Worm (Caenorhabditis elegans): ENCODE results near the gene gcy-19.

gcy-19 gene

DNA sequence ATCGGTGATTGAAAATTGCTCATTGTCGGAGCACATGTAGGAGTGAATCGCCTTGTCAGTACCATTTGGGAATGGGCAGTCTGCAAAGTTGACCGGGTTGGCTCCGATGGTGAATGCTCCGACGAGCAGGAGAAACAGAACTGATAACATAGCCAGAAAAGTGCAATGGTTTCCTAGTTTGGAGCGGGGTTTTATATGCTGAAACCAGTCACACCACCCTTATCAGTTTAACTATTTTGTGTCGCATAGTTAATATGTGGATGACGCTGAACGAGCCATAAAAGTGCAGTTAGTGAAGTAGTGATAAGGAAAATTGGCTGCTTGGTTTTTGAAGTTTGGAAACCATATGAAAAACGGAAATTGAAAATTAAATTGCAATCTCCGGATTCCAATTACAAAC is 13.3 kb downstream of the gcy-19 start, which contains the start of gene C17F4.7:
Gene C17F4.7 (minus strand): TSS at position 180 of the 400 bp plus-strand sequence.
- TF ChIP-seq fkh-10 (GFP tag; optimal IDR thresholded peaks at IDR 0.05) (no peak), hlh-8 (tag; optimal IDR thresholded peaks at IDR 0.05) (no peak), ceh-34 (tag; optimal IDR thresholded peaks at IDR 0.05) (no peak), tbx-2 (tag; optimal IDR thresholded peaks at IDR 0.05) (no peak), unc-42 (tag; optimal IDR thresholded peaks at IDR 0.05) (no peak), ceh-45 (GFP tag; IDR thresholded peaks at IDR 0.05) (no peak), pag-3 (tag; optimal IDR thresholded peaks at IDR 0.05; ENCODE audit: borderline replicate concordance) (no peak), ama-1 (optimal IDR thresholded peaks at IDR 0.05) (no peak), eyg-1 (tag; optimal IDR thresholded peaks at IDR 0.05) (no peak), tbx-7 (tag; optimal IDR thresholded peaks at IDR 0.05) (no peak), madf-2 (tag; optimal IDR thresholded peaks at IDR 0.05) (no peak), ztf-16 (tag; optimal IDR thresholded peaks at IDR 0.05) (no peak), pqm-1 (tag; optimal IDR thresholded peaks at IDR 0.05) (no peak)

DNA sequence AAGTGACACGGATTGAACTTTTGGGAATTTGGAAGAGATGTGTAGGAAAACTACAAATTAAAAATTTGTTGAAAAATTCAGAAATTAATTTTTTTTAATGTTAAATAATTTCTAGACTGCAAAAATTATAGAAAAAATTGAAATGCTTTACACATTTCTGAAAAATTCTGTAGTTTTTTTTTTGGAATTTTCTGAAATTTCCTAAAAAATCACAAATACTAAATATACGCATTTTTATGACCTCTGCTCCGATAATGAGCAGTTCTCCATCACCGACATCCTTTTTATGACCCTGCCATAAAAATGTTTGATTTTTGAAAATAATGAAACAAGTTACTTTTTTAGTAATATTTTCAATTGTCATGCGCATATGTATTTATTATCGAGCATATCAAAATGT is 14.4 kb downstream of the gcy-19 start:
- TF ChIP-seq pag-3 (tag; optimal IDR thresholded peaks at IDR 0.05; ENCODE audit: borderline replicate concordance): no peak
- no peak for TF ChIP-seq madf-2 (tag; optimal IDR thresholded peaks at IDR 0.05)
- TF ChIP-seq ama-1 (optimal IDR thresholded peaks at IDR 0.05): no peak
- no peak for TF ChIP-seq ahr-1 (tag; optimal IDR thresholded peaks at IDR 0.05)
- no peak for TF ChIP-seq K09A11.1 (tag; optimal IDR thresholded peaks at IDR 0.05; ENCODE audit: insufficient read depth)
- no peak for TF ChIP-seq hlh-15 (tag; optimal IDR thresholded peaks at IDR 0.05)
- TF ChIP-seq K02D7.2 (tag; optimal IDR thresholded peaks at IDR 0.05): no peak
- no peak for TF ChIP-seq hlh-6 (tag; optimal IDR thresholded peaks at IDR 0.05)
- TF ChIP-seq ceh-24 (tag; optimal IDR thresholded peaks at IDR 0.05): no peak
- TF ChIP-seq ceh-6 (GFP tag; optimal IDR thresholded peaks at IDR 0.05): no peak
- no peak for TF ChIP-seq hlh-30 (tag; optimal IDR thresholded peaks at IDR 0.05; ENCODE audit: insufficient read depth)

DNA sequence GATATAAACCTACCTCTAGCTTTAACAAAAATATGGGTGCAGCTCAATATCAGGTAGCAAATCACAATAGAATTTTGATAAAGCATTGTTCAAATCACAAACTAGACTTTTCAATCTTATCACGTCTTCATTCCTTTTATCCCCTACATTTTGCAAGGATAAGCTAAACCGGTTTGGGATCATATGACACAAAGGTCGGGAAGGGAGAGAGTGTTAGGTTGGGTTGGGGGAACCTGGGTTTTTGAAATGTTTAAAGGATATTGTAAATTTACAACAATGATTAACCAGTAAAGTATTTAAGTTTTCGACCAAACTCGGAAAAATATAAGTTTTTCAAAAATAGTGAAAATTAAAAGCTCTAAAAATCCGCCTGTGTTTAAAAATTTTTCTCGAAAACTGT is 15.1 kb downstream of the gcy-19 start, which contains the start of gene C17F4.12:
Gene C17F4.12 (minus strand): TSS at position 101 of the 400 bp plus-strand sequence.
- no peak for TF ChIP-seq ets-4 (tag; optimal IDR thresholded peaks at IDR 0.05)
- TF ChIP-seq ceh-22 (tag; optimal IDR thresholded peaks at IDR 0.05): no peak
- TF ChIP-seq unc-86 (tag; optimal IDR thresholded peaks at IDR 0.05): no peak
- TF ChIP-seq hlh-13 (GFP tag; optimal IDR thresholded peaks at IDR 0.05): no peak
- TF ChIP-seq tbx-2 (tag; optimal IDR thresholded peaks at IDR 0.05): no peak
- TF ChIP-seq hlh-6 (tag; optimal IDR thresholded peaks at IDR 0.05): no peak
- TF ChIP-seq ceh-6 (GFP tag; optimal IDR thresholded peaks at IDR 0.05): no peak
- TF ChIP-seq ceh-2 (tag; optimal IDR thresholded peaks at IDR 0.05): no peak
- TF ChIP-seq fkh-6 (tag; optimal IDR thresholded peaks at IDR 0.05): no peak

- TF ChIP-seq ceh-31 (tag; optimal IDR thresholded peaks at IDR 0.05) (no peak), K09A11.1 (tag; optimal IDR thresholded peaks at IDR 0.05; ENCODE audit: insufficient read depth) (no peak), pat-9 (tag; optimal IDR thresholded peaks at IDR 0.05) (no peak), fax-1 (tag; optimal IDR thresholded peaks at IDR 0.05) (no peak), C08G9.2 (tag; optimal IDR thresholded peaks at IDR 0.05) (no peak)
These were observed 17.3 kb downstream of the gcy-19 start for ce11 chrII:3241842-3242241.

ce11 chrII:3240207-3240606 is 18.9 kb downstream of the gcy-19 start, which contains the start of gene C17F4.3:
Gene C17F4.3 (plus strand): TSS chrII:3240507.
- TF ChIP-seq F13H6.1 (tag; optimal IDR thresholded peaks at IDR 0.05): no peak
- no peak for TF ChIP-seq ceh-6 (GFP tag; optimal IDR thresholded peaks at IDR 0.05)
- TF ChIP-seq ceh-19 (GFP tag; optimal IDR thresholded peaks at IDR 0.05): no peak
- no peak for TF ChIP-seq ztf-16 (tag; optimal IDR thresholded peaks at IDR 0.05)
- TF ChIP-seq unc-42 (tag; optimal IDR thresholded peaks at IDR 0.05): no peak
- TF ChIP-seq nfya-1 (tag; optimal IDR thresholded peaks at IDR 0.05): no peak
- no peak for TF ChIP-seq ceh-24 (tag; optimal IDR thresholded peaks at IDR 0.05)

Data from whole organism, late embryonic.